Worm (Caenorhabditis elegans): ENCODE measurements around the gene T04F8.7.

ce11 chrX:11718751-11719150, 38.0 kb upstream of the T04F8.7 start:
- no peak for TF ChIP-seq K09A11.1 (tag; optimal IDR thresholded peaks at IDR 0.05; ENCODE audit: insufficient read depth)
- TF ChIP-seq ceh-9 (tag; optimal IDR thresholded peaks at IDR 0.05) = no peak
- no peak for TF ChIP-seq ceh-48 (tag; optimal IDR thresholded peaks at IDR 0.05)
- TF ChIP-seq tbx-2 (tag; optimal IDR thresholded peaks at IDR 0.05) = no peak
- no peak for TF ChIP-seq ama-1 (optimal IDR thresholded peaks at IDR 0.05)
- no peak for TF ChIP-seq gmeb-2 (tag; optimal IDR thresholded peaks at IDR 0.05)
- no peak for TF ChIP-seq odd-2 (tag; optimal IDR thresholded peaks at IDR 0.05)
- TF ChIP-seq pax-1 (tag; optimal IDR thresholded peaks at IDR 0.05) = no peak

Measured in whole organism, late embryonic.